Fruit fly (Drosophila melanogaster) whole organism, embryonic: ENCODE results near the gene Dbx.

ENCODE experiments used
- ATbp ChIP-seq: fragments of 200-800 bp; sonication (Bioruptor generic); optimal IDR thresholded peaks from 2 replicates; lab custom pipeline; 2017; ENCODE audit warnings: missing biosample characterization, mild to moderate bottlenecking, missing genetic modification characterization, missing genetic modification reagents
- Atf6 ChIP-seq: fragments of 200-800 bp; sonication (Bioruptor generic); IDR thresholded peaks from 2 replicates; pipeline ENCODE4 v1.3.6; 2022; ENCODE audit warnings: missing biosample characterization, missing genetic modification characterization
- B-H2 ChIP-seq: fragments of 200-800 bp; sonication (Bioruptor generic); optimal IDR thresholded peaks from 2 replicates; lab custom pipeline; 2018; ENCODE audit warnings: missing biosample characterization, mild to moderate bottlenecking, missing genetic modification characterization
- CG10366 ChIP-seq: fragments of 200-800 bp; sonication (Bioruptor generic); IDR thresholded peaks from 2 replicates; pipeline ENCODE4 v1.3.6; 2022; ENCODE audit warnings: missing biosample characterization, missing genetic modification characterization
- CG10959 ChIP-seq: fragments of 200-800 bp; sonication (Bioruptor generic); IDR thresholded peaks from 2 replicates; pipeline ENCODE4 v1.3.6; 2022; ENCODE audit warnings: missing biosample characterization, missing genetic modification characterization
- CG12299 ChIP-seq: fragments of 200-800 bp; sonication (Bioruptor generic); optimal IDR thresholded peaks from 2 replicates; lab custom pipeline; 2018; ENCODE audit warnings: missing biosample characterization, mild to moderate bottlenecking, missing genetic modification characterization
- CG12391 ChIP-seq: fragments of 200-800 bp; sonication (Bioruptor generic); optimal IDR thresholded peaks from 3 replicates; lab custom pipeline; 2018; ENCODE audit warnings: missing biosample characterization, mild to moderate bottlenecking, missing genetic modification characterization, moderate library complexity
- CG13424 ChIP-seq: fragments of 200-800 bp; sonication (Bioruptor generic); optimal IDR thresholded peaks from 2 replicates; lab custom pipeline; 2019; ENCODE audit warnings: missing biosample characterization, mild to moderate bottlenecking, missing genetic modification characterization, moderate library complexity
- CG13894 ChIP-seq: fragments of 200-800 bp; sonication (Bioruptor generic); optimal IDR thresholded peaks from 3 replicates; lab custom pipeline; 2018; ENCODE audit warnings: missing biosample characterization, mild to moderate bottlenecking, missing genetic modification characterization, moderate library complexity
- CG16863 ChIP-seq: fragments of 200-800 bp; sonication (Bioruptor generic); optimal IDR thresholded peaks from 3 replicates; lab custom pipeline; 2016; ENCODE audit warnings: missing biosample characterization, missing genetic modification characterization
- CG17359 ChIP-seq: fragments of 200-800 bp; sonication (Bioruptor generic); optimal IDR thresholded peaks from 3 replicates; lab custom pipeline; 2018; ENCODE audit warnings: missing biosample characterization, mild to moderate bottlenecking, missing genetic modification characterization, moderate library complexity
- CG18619 ChIP-seq: fragments of 200-800 bp; sonication (Bioruptor generic); optimal IDR thresholded peaks from 3 replicates; lab custom pipeline; 2017; ENCODE audit warnings: missing biosample characterization, mild to moderate bottlenecking, missing genetic modification characterization
- CG2120 ChIP-seq: fragments of 200-800 bp; sonication (Bioruptor generic); optimal IDR thresholded peaks from 3 replicates; lab custom pipeline; 2016; ENCODE audit warnings: missing biosample characterization, missing genetic modification characterization
- CG2199 ChIP-seq: fragments of 200-800 bp; sonication (Bioruptor generic); IDR thresholded peaks from 3 replicates; pipeline ENCODE4 v1.3.6; 2022; ENCODE audit warnings: missing biosample characterization, missing genetic modification characterization
- CG30403 ChIP-seq: fragments of 200-800 bp; sonication (Bioruptor generic); optimal IDR thresholded peaks from 3 replicates; lab custom pipeline; 2016; ENCODE audit warnings: missing biosample characterization, missing genetic modification characterization
- CG32772 ChIP-seq: fragments of 200-800 bp; sonication (Bioruptor generic); IDR thresholded peaks from 2 replicates; pipeline ENCODE4 v1.3.6; 2022; ENCODE audit warnings: missing biosample characterization, missing genetic modification characterization
- CG4328 ChIP-seq: fragments of 200-800 bp; sonication (Bioruptor generic); optimal IDR thresholded peaks from 3 replicates; lab custom pipeline; 2017; ENCODE audit warnings: missing biosample characterization, missing genetic modification reagents, missing genetic modification characterization
- CG4617 ChIP-seq: fragments of 200-800 bp; sonication (Bioruptor generic); optimal IDR thresholded peaks from 3 replicates; lab custom pipeline; 2016; ENCODE audit warnings: missing biosample characterization, missing genetic modification characterization, borderline replicate concordance
- CG4730 ChIP-seq: fragments of 200-800 bp; sonication (Bioruptor generic); IDR thresholded peaks from 2 replicates; pipeline ENCODE4 v1.3.6; 2022; ENCODE audit warnings: missing biosample characterization, missing genetic modification characterization
- CG5953 ChIP-seq: fragments of 200-800 bp; sonication (Bioruptor generic); IDR thresholded peaks from 2 replicates; pipeline ENCODE4 v1.3.6; 2022; ENCODE audit warnings: missing biosample characterization, missing genetic modification characterization
- CG6175 ChIP-seq: fragments of 200-800 bp; sonication (Bioruptor generic); IDR thresholded peaks from 3 replicates; pipeline ENCODE4 v1.3.6; 2022; ENCODE audit warnings: missing biosample characterization, missing genetic modification characterization
- CG6689 ChIP-seq: fragments of 200-800 bp; sonication (Bioruptor generic); IDR thresholded peaks from 2 replicates; pipeline ENCODE4 v1.3.6; 2022; ENCODE audit warnings: missing biosample characterization, missing genetic modification characterization
- CG7357 ChIP-seq: fragments of 200-800 bp; sonication (Bioruptor generic); IDR thresholded peaks from 3 replicates; pipeline ENCODE4 v1.3.6; 2022; ENCODE audit warnings: missing biosample characterization, missing genetic modification characterization
- CG8765 ChIP-seq: fragments of 200-800 bp; sonication (Bioruptor generic); IDR thresholded peaks from 2 replicates; pipeline ENCODE4 v1.3.6; 2022; ENCODE audit warnings: missing biosample characterization, missing genetic modification characterization
- CrebB ChIP-seq: fragments of 200-800 bp; sonication (Bioruptor generic); optimal IDR thresholded peaks from 3 replicates; lab custom pipeline; 2018; ENCODE audit warnings: missing biosample characterization, mild to moderate bottlenecking, missing genetic modification characterization
- Hmx ChIP-seq: fragments of 200-800 bp; sonication (Bioruptor generic); optimal IDR thresholded peaks from 2 replicates; lab custom pipeline; 2016; ENCODE audit warnings: missing biosample characterization, missing genetic modification characterization
- Jarid2 ChIP-seq: fragments of 200-800 bp; sonication (Bioruptor generic); optimal IDR thresholded peaks from 3 replicates; lab custom pipeline; 2017; ENCODE audit warnings: mild to moderate bottlenecking, missing biosample characterization, missing genetic modification reagents, missing genetic modification characterization
- Nf-YC ChIP-seq: fragments of 200-800 bp; optimal IDR thresholded peaks from 3 replicates; lab custom pipeline; 2019; ENCODE audit warnings: missing biosample characterization, mild to moderate bottlenecking, missing genetic modification characterization, moderate library complexity
- Pdp1 ChIP-seq, 2 experiments: fragments of 200-800 bp; sonication (Bioruptor generic); optimal IDR thresholded peaks; 3 replicates each; lab custom pipeline; 2016; ENCODE audit warnings: missing biosample characterization in 2 of 2, missing genetic modification characterization in 2 of 2, mild to moderate bottlenecking in 1 of 2, moderate library complexity in 1 of 2
- Side ChIP-seq: fragments of 200-800 bp; sonication (Bioruptor generic); optimal IDR thresholded peaks from 2 replicates; lab custom pipeline; 2016; ENCODE audit warnings: missing biosample characterization, missing genetic modification characterization
- Sox100B ChIP-seq: fragments of 200-800 bp; sonication (Bioruptor generic); optimal IDR thresholded peaks from 3 replicates; lab custom pipeline; 2018; ENCODE audit warnings: missing biosample characterization, mild to moderate bottlenecking, missing genetic modification characterization
- Sry-β ChIP-seq: fragments of 200-800 bp; sonication (Bioruptor generic); optimal IDR thresholded peaks from 2 replicates; lab custom pipeline; 2018; ENCODE audit warnings: missing biosample characterization, mild to moderate bottlenecking, missing genetic modification characterization, moderate library complexity
- Stat92E ChIP-seq, 3 experiments: fragments of >200 bp in 2 of 3; fragments of 200-800 bp in 1 of 3; sonication (Bioruptor generic) in 1 of 3; optimal IDR thresholded peaks; 2 replicates each; lab custom pipeline; 2017 to 2019; ENCODE audit warnings: missing biosample characterization in 3 of 3, missing genetic modification characterization in 3 of 3, mild to moderate bottlenecking in 1 of 3, moderate library complexity in 1 of 3
- aop ChIP-seq: fragments of 200-800 bp; sonication (Bioruptor generic); IDR thresholded peaks from 2 replicates; pipeline ENCODE4 v1.3.6; 2022; ENCODE audit warnings: missing biosample characterization, missing genetic modification characterization
- ap ChIP-seq: fragments of 200-800 bp; sonication (Bioruptor generic); IDR thresholded peaks from 2 replicates; pipeline ENCODE4 v1.3.6; 2022; ENCODE audit warnings: missing biosample characterization, missing genetic modification characterization
- cato ChIP-seq: fragments of 200-800 bp; sonication (Bioruptor generic); optimal IDR thresholded peaks from 2 replicates; lab custom pipeline; 2016; ENCODE audit warnings: missing biosample characterization, missing genetic modification characterization, borderline replicate concordance
- crc ChIP-seq: fragments of 200-800 bp; sonication (Bioruptor generic); optimal IDR thresholded peaks from 2 replicates; lab custom pipeline; 2016; ENCODE audit warnings: missing biosample characterization, missing genetic modification characterization
- cwo ChIP-seq: fragments of 200-800 bp; sonication (Bioruptor generic); optimal IDR thresholded peaks from 3 replicates; lab custom pipeline; 2017; ENCODE audit warnings: missing biosample characterization, missing genetic modification characterization, mild to moderate bottlenecking, moderate library complexity, missing genetic modification reagents
- danr ChIP-seq: fragments of 200-800 bp; sonication (Bioruptor generic); IDR thresholded peaks from 2 replicates; pipeline ENCODE4 v1.3.6; 2022; ENCODE audit warnings: missing biosample characterization, missing genetic modification characterization
- eyg ChIP-seq: fragments of 200-800 bp; sonication (Bioruptor generic); optimal IDR thresholded peaks from 3 replicates; lab custom pipeline; 2016; ENCODE audit warnings: missing biosample characterization, missing genetic modification characterization
- lilli ChIP-seq: fragments of 200-800 bp; sonication (Bioruptor generic); optimal IDR thresholded peaks from 3 replicates; lab custom pipeline; 2016; ENCODE audit warnings: missing biosample characterization, missing genetic modification characterization
- lola ChIP-seq, 3 experiments: fragments of >200 bp in 2 of 3; fragments of 200-800 bp in 1 of 3; sonication (Bioruptor generic) in 1 of 3; optimal IDR thresholded peaks; 2 replicates each; lab custom pipeline; 2017 to 2019; ENCODE audit warnings: missing biosample characterization in 3 of 3, missing genetic modification characterization in 3 of 3, mild to moderate bottlenecking in 1 of 3, moderate library complexity in 1 of 3
- nerfin-2 ChIP-seq: fragments of 200-800 bp; sonication (Bioruptor generic); IDR thresholded peaks from 2 replicates; pipeline ENCODE4 v1.3.6; 2022; ENCODE audit warnings: missing biosample characterization, missing genetic modification characterization; ENCODE audit not compliant: partially characterized antibody
- phol ChIP-seq: fragments of 200-800 bp; sonication (Bioruptor generic); optimal IDR thresholded peaks from 3 replicates; lab custom pipeline; 2018; ENCODE audit warnings: missing biosample characterization, mild to moderate bottlenecking, missing genetic modification characterization, moderate library complexity
- sens ChIP-seq: fragments of 200-800 bp; sonication (Bioruptor generic); peaks from one replicate; lab custom pipeline; 2016; ENCODE audit warnings: missing biosample characterization, missing genetic modification characterization
- sisA ChIP-seq: fragments of 200-800 bp; sonication (Bioruptor generic); IDR thresholded peaks from 2 replicates; pipeline ENCODE4 v1.3.6; 2022; ENCODE audit warnings: missing biosample characterization, missing genetic modification characterization
- sr ChIP-seq: fragments of 200-800 bp; sonication (Bioruptor generic); IDR thresholded peaks from 3 replicates; pipeline ENCODE4 v1.3.6; 2022; ENCODE audit warnings: missing biosample characterization, missing genetic modification characterization
- vvl ChIP-seq: fragments of 200-800 bp; sonication (Bioruptor generic); IDR thresholded peaks from 2 replicates; pipeline ENCODE4 v1.3.6; 2022; ENCODE audit warnings: missing biosample characterization, missing genetic modification characterization
- wor ChIP-seq: fragments of 200-800 bp; sonication (Bioruptor generic); IDR thresholded peaks from 2 replicates; pipeline ENCODE4 v1.3.6; 2022; ENCODE audit warnings: missing biosample characterization, missing genetic modification characterization
- zen2 ChIP-seq: fragments of 200-800 bp; sonication (Bioruptor generic); IDR thresholded peaks from 3 replicates; pipeline ENCODE4 v1.3.6; 2022; ENCODE audit warnings: missing biosample characterization, missing genetic modification characterization; ENCODE audit not compliant: partially characterized antibody

Dbx gene

dm6 chr3L:1876215-1876625 lies 44.9 kb upstream of the Dbx start, which contains the start of gene dre4 (continued):
- TF ChIP-seq Sox100B (GFP tag; lab: Kevin White, UChicago) (no peak), CG30403 (GFP tag; lab: Kevin White, UChicago) (peak; percentile 78), CG32772 (GFP tag; lab: Robert Waterston, UW) (no peak), Atf6 (GFP tag; lab: Robert Waterston, UW) (peak; percentile 35), zen2 (GFP tag; lab: Robert Waterston, UW) (no peak), Side (GFP tag; lab: Kevin White, UChicago) (peak; percentile 68), aop (GFP tag; lab: Robert Waterston, UW) (0 out of 2 replicates have a peak, but pooled peaks have one; percentile 26), CG6175 (no peak), CG5953 (GFP tag; lab: Robert Waterston, UW) (peak; percentile 36; the same call in 1 of the 2 replicates), eyg (GFP tag; lab: Kevin White, UChicago) (peak; percentile 46), Jarid2 (no peak), Nf-YC (peak; percentile 16), CG8765 (GFP tag; lab: Robert Waterston, UW) (no peak), cato (GFP tag; lab: Kevin White, UChicago) (peak; percentile 18), ATbp (GFP tag; lab: Kevin White, UChicago) (peak; percentile 51), Stat92E (GFP tag; optimal IDR thresholded peaks at IDR 0.05; lab: Kevin White, UChicago) (peak in 1 of 3 experiments; percentile 54), CG12391 (tag; lab: Kevin White, UChicago) (peak; percentile 79), lola (GFP tag; optimal IDR thresholded peaks at IDR 0.05; lab: Kevin White, UChicago) (peak in 1 of 3 experiments; percentile 49), sr (no peak), CG4617 (GFP tag; lab: Kevin White, UChicago) (peak; percentile 64), sens (GFP tag; lab: Kevin White, UChicago) (peak; percentile 96), vvl (GFP tag; lab: Robert Waterston, UW) (peak; percentile 86), Sry-β (GFP tag; lab: Kevin White, UChicago) (no peak), CG6689 (GFP tag; lab: Robert Waterston, UW) (0 out of 2 replicates have a peak, but pooled peaks have one; percentile 40), Hmx (GFP tag; lab: Kevin White, UChicago) (no peak), CG17359 (peak; percentile 75), B-H2 (GFP tag; lab: Kevin White, UChicago) (no peak), ap (peak; percentile 52), CG18619 (GFP tag; lab: Kevin White, UChicago) (peak; percentile 35), CG7357 (GFP tag; lab: Robert Waterston, UW) (no peak), crc (GFP tag; lab: Kevin White, UChicago) (peak; percentile 50), lilli (GFP tag; lab: Kevin White, UChicago) (peak; percentile 83), CrebB (tag; lab: Kevin White, UChicago) (peak; percentile 52), CG16863 (GFP tag; lab: Kevin White, UChicago) (peak; percentile 69), CG10366 (GFP tag; lab: Robert Waterston, UW) (peak; percentile 62), nerfin-2 (GFP tag; lab: Robert Waterston, UW) (no peak), CG4328 (GFP tag; lab: Kevin White, UChicago) (no peak), CG13894 (tag; lab: Kevin White, UChicago) (peak; percentile 49), cwo (GFP tag; lab: Kevin White, UChicago) (peak; percentile 9), sisA (GFP tag; lab: Robert Waterston, UW) (peak; percentile 51; the same call in 1 of the 2 replicates), wor (GFP tag; lab: Robert Waterston, UW) (no peak), CG2199 (GFP tag; lab: Robert Waterston, UW) (0 out of 3 replicates have a peak, but pooled peaks have one; percentile 50), CG13424 (peak; percentile 53), CG10959 (GFP tag; lab: Robert Waterston, UW) (peak; percentile 31; the same call in 1 of the 2 replicates), danr (GFP tag; lab: Robert Waterston, UW) (0 out of 2 replicates have a peak, but pooled peaks have one; percentile 14), CG12299 (peak; percentile 10), CG4730 (GFP tag; lab: Robert Waterston, UW) (peak; percentile 49), CG2120 (GFP tag; lab: Kevin White, UChicago) (peak; percentile 86), Pdp1 (GFP tag; optimal IDR thresholded peaks at IDR 0.05; lab: Kevin White, UChicago) (peak; percentile 71 to 72), phol (tag; lab: Kevin White, UChicago) (peak; percentile 77)
